Worm (Caenorhabditis elegans): ENCODE results near the gene F15E6.5.

DNA sequence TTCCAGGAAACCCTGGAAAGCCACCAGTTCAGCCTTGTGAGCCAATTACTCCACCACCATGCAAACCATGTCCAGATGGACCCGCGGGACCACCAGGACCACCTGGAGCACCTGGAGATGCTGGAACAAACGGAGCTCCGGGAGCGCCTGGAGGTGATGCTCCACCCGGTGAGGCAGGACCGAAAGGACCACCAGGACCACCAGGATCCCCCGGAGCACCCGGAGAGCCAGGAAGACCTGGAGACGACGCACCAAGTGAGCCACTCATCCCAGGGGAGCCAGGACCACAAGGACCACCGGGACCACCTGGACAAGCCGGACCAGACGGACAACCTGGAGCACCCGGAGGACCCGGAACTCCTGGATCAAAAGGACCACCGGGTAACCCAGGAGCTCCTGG is 24.7 kb upstream of the F15E6.5 start:
- TF ChIP-seq med-1 (GFP tag; optimal IDR thresholded peaks at IDR 0.05; ENCODE audit: insufficient read depth) (no peak), flt-1 (GFP tag; IDR thresholded peaks at IDR 0.05) (no peak), klf-2 (GFP tag; conservative IDR thresholded peaks at IDR 0.05) (no peak), T22C8.4 (GFP tag; IDR thresholded peaks at IDR 0.05) (no peak), tab-1 (GFP tag; IDR thresholded peaks at IDR 0.05) (no peak), ztf-23 (GFP tag; IDR thresholded peaks at IDR 0.05) (no peak)

Measured in whole organism, midembryonic.